Worm (Caenorhabditis elegans): ENCODE measurements around the gene clec-58.

- TF ChIP-seq mdl-1 (tag; optimal IDR thresholded peaks at IDR 0.05) (no peak), rbr-2 (tag; optimal IDR thresholded peaks at IDR 0.05) (no peak), nhr-6 (tag; optimal IDR thresholded peaks at IDR 0.05) (no peak), aha-1 (tag) (no peak), nhr-237 (tag; optimal IDR thresholded peaks at IDR 0.05) (no peak), spr-1 (tag; optimal IDR thresholded peaks at IDR 0.05) (no peak), nhr-41 (GFP tag; IDR thresholded peaks at IDR 0.05) (no peak), unc-130 (GFP tag; optimal IDR thresholded peaks at IDR 0.05) (no peak), hif-1 (tag; optimal IDR thresholded peaks at IDR 0.05) (no peak), zag-1 (tag; optimal IDR thresholded peaks at IDR 0.05) (no peak), unc-39 (tag; optimal IDR thresholded peaks at IDR 0.05) (no peak), fkh-10 (GFP tag; optimal IDR thresholded peaks at IDR 0.05) (no peak), pha-4 (GFP tag; IDR thresholded peaks at IDR 0.05) (no peak), pha-4 (tag; optimal IDR thresholded peaks at IDR 0.05) (no peak)
Observed at ce11 chrII:10500674-10501073, 24.7 kb upstream of the clec-58 start.
